Worm (Caenorhabditis elegans): ENCODE data around the gene ints-7.

Gene ints-7

ce11 chrII:11599751-11600150 is 17.1 kb downstream of the ints-7 start, which contains the start of gene npp-5 (continued):
- TF ChIP-seq ces-1 (GFP tag; optimal IDR thresholded peaks at IDR 0.05) (no peak), ceh-63 (GFP tag; optimal IDR thresholded peaks at IDR 0.05) (no peak), aha-1 (tag; optimal IDR thresholded peaks at IDR 0.05) (no peak), C04F5.9 (tag; optimal IDR thresholded peaks at IDR 0.05) (no peak), snu-23 (GFP tag; optimal IDR thresholded peaks at IDR 0.05) (peak; percentile 20), efl-3 (GFP tag; optimal IDR thresholded peaks at IDR 0.05) (no peak), dpl-1 (GFP tag; optimal IDR thresholded peaks at IDR 0.05) (peak; percentile 83 to 91 (median 90)), nhr-71 (tag; optimal IDR thresholded peaks at IDR 0.05) (peak; percentile 52), mef-2 (tag; optimal IDR thresholded peaks at IDR 0.05) (no peak), lin-15B (tag; optimal IDR thresholded peaks at IDR 0.05) (peak; percentile 20), C34B4.2 (tag; optimal IDR thresholded peaks at IDR 0.05) (no peak), unc-62 (GFP tag; optimal IDR thresholded peaks at IDR 0.05) (no peak), ztf-11 (tag; optimal IDR thresholded peaks at IDR 0.05) (no peak), mdl-1 (tag; optimal IDR thresholded peaks at IDR 0.05) (no peak), hpl-2 (GFP tag; optimal IDR thresholded peaks at IDR 0.05) (no peak), hlh-17 (GFP tag; optimal IDR thresholded peaks at IDR 0.05; ENCODE audit: borderline replicate concordance) (no peak), lir-3 (tag; optimal IDR thresholded peaks at IDR 0.05; ENCODE audit: poor library complexity) (no peak), alr-1 (tag; optimal IDR thresholded peaks at IDR 0.05; ENCODE audit: borderline replicate concordance) (no peak), nhr-76 (tag; optimal IDR thresholded peaks at IDR 0.05) (no peak), fkh-8 (tag; optimal IDR thresholded peaks at IDR 0.05) (no peak), isw-1 (GFP tag; IDR thresholded peaks at IDR 0.05) (no peak), sptf-1 (tag; optimal IDR thresholded peaks at IDR 0.05) (no peak), lin-14 (GFP tag; optimal IDR thresholded peaks at IDR 0.05) (peak; percentile 10), irx-1 (tag; optimal IDR thresholded peaks at IDR 0.05) (no peak), nhr-85 (tag) (peak; percentile 52), Y116A8C.19 (tag; optimal IDR thresholded peaks at IDR 0.05; ENCODE audit: borderline replicate concordance) (no peak), ets-5 (GFP tag; IDR thresholded peaks at IDR 0.05) (no peak), nhr-84 (tag; optimal IDR thresholded peaks at IDR 0.05) (no peak), F16B12.6 (tag; optimal IDR thresholded peaks at IDR 0.05) (no peak)

DNA sequence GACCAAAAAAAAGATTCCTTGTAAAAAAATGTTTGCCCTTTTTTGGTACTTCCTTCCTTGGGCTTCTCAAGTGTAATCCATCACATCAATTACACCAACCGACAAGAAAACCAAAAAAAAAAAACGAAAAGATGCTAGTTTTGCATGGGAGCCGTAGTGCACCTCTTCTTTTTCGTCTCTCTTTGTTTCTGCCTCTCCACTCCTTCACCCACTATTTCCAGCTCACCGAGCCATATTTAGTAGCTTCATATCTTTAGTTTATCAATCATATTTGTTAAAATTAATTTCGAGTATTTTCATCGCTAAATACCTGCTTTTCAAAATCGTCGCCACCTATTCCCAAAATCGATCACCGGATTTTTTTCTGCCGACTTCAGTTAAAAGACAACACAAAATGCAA is 18.1 kb downstream of the ints-7 start, which contains the start of gene F07A11.4:
Gene F07A11.4, plus strand, starts transcription at position 301 of the 400 bp plus-strand sequence.
- TF ChIP-seq C16A3.4 (tag; optimal IDR thresholded peaks at IDR 0.05) = no peak

DNA sequence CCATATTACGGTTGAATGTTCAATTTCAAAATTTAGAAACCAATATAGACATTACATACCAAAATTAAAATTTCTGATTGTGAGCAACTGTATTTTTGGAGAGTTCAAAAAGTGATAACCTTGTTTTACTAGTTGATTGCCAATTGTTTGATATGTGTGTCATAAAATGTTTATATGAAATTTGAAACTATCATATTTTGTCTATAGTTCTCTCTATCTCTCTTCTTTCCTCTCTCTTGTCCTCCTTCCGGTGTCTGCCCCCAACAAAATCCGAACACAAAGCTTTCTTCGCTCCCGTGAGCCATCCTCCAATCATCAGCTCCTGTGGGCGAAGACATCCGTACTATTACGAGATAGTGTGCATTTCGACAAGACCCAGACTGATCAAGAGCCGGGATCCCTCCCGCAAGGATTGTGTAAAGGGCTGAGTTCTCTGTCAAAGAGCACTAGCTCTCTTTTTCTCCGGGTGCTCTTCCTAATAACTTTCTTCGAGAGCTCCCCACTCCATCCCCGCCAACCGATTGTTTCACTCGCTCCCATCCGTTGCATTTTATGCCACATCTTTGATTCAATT is 19.8 kb downstream of the ints-7 start:
- TF ChIP-seq fos-1 (tag; optimal IDR thresholded peaks at IDR 0.05) = no peak
- TF ChIP-seq nhr-237 (tag; optimal IDR thresholded peaks at IDR 0.05) = no peak
- TF ChIP-seq pqm-1 (tag; optimal IDR thresholded peaks at IDR 0.05) = no peak
- TF ChIP-seq ceh-88 (GFP tag; IDR thresholded peaks at IDR 0.05) = no peak
- no peak for TF ChIP-seq irx-1 (tag; optimal IDR thresholded peaks at IDR 0.05)
- TF ChIP-seq egl-27 (tag; optimal IDR thresholded peaks at IDR 0.05) = no peak
- peak in 1 of 2 experiments; percentile 1 for TF ChIP-seq lsy-2 (tag; optimal IDR thresholded peaks at IDR 0.05)
- TF ChIP-seq dsc-1 (tag; optimal IDR thresholded peaks at IDR 0.05) = peak; percentile 62
- TF ChIP-seq ceh-90 (tag; optimal IDR thresholded peaks at IDR 0.05) = no peak
- TF ChIP-seq efl-1 (optimal IDR thresholded peaks at IDR 0.05) = peak in 1 of 2 experiments; percentile 19
- TF ChIP-seq efl-1 (GFP tag; optimal IDR thresholded peaks at IDR 0.05 in 1 of 2) = peak in 1 of 2 experiments; percentile 57
- no peak for TF ChIP-seq tbx-2 (tag; optimal IDR thresholded peaks at IDR 0.05)
- TF ChIP-seq nhr-71 (tag; optimal IDR thresholded peaks at IDR 0.05) = peak; percentile 18
- TF ChIP-seq hpl-2 (GFP tag; optimal IDR thresholded peaks at IDR 0.05) = no peak
- peak; percentile 51 for TF ChIP-seq rnt-1 (tag; optimal IDR thresholded peaks at IDR 0.05)
- TF ChIP-seq hlh-17 (GFP tag; optimal IDR thresholded peaks at IDR 0.05; ENCODE audit: borderline replicate concordance) = no peak
- no peak for TF ChIP-seq mdl-1 (tag; optimal IDR thresholded peaks at IDR 0.05)
- peak; percentile 84 for TF ChIP-seq lin-14 (GFP tag; optimal IDR thresholded peaks at IDR 0.05)
- TF ChIP-seq lin-39 (tag; optimal IDR thresholded peaks at IDR 0.05) = no peak
- no peak for TF ChIP-seq zip-4 (GFP tag; optimal IDR thresholded peaks at IDR 0.05)
- TF ChIP-seq ceh-82 (tag; optimal IDR thresholded peaks at IDR 0.05) = no peak
- no peak for TF ChIP-seq ztf-4 (tag; optimal IDR thresholded peaks at IDR 0.05)
